Worm (Caenorhabditis elegans): ENCODE data around the gene F20B6.6.

F20B6.6 gene

ce11 chrX:4209131-4209530, 7.1 kb upstream of the F20B6.6 start:
- TF ChIP-seq fkh-10 (GFP tag; optimal IDR thresholded peaks at IDR 0.05) (peak; percentile 97), nhr-28 (tag; optimal IDR thresholded peaks at IDR 0.05) (peak; percentile 87), nhr-43 (tag; optimal IDR thresholded peaks at IDR 0.05; ENCODE audit: poor library complexity, severe bottlenecking) (peak; percentile 99), nhr-23 (tag; optimal IDR thresholded peaks at IDR 0.05) (peak; percentile 99), elt-2 (tag; optimal IDR thresholded peaks at IDR 0.05) (peak; percentile 86), nhr-76 (tag; optimal IDR thresholded peaks at IDR 0.05) (peak; percentile 93), ceh-82 (tag; optimal IDR thresholded peaks at IDR 0.05) (peak; percentile 99), nhr-67 (tag; optimal IDR thresholded peaks at IDR 0.05) (peak; percentile 58), fkh-2 (tag; optimal IDR thresholded peaks at IDR 0.05) (peak; percentile 88), mml-1 (tag; optimal IDR thresholded peaks at IDR 0.05) (no peak), pha-4 (tag; optimal IDR thresholded peaks at IDR 0.05) (peak; percentile 98), unc-62 (GFP tag; optimal IDR thresholded peaks at IDR 0.05) (peak; percentile 97), elt-1 (tag; optimal IDR thresholded peaks at IDR 0.05) (peak; percentile 88), eor-1 (tag; optimal IDR thresholded peaks at IDR 0.05) (peak in 1 of 2 experiments; percentile 76), skn-1 (tag; optimal IDR thresholded peaks at IDR 0.05) (peak; percentile 93), aly-2 (tag; optimal IDR thresholded peaks at IDR 0.05) (peak; percentile 97), jun-1 (tag; optimal IDR thresholded peaks at IDR 0.05) (peak; percentile 100), ceh-9 (tag; optimal IDR thresholded peaks at IDR 0.05) (peak; percentile 95), ceh-16 (tag; optimal IDR thresholded peaks at IDR 0.05) (peak; percentile 68), elt-3 (tag; optimal IDR thresholded peaks at IDR 0.05) (peak; percentile 59 to 98 (median 94)), ceh-28 (tag; optimal IDR thresholded peaks at IDR 0.05) (peak; percentile 100), nfya-1 (tag; optimal IDR thresholded peaks at IDR 0.05; ENCODE audit: insufficient read depth) (peak; percentile 98), nhr-12 (tag; optimal IDR thresholded peaks at IDR 0.05) (peak; percentile 34), mdl-1 (tag; optimal IDR thresholded peaks at IDR 0.05) (peak; percentile 73), egl-27 (tag; optimal IDR thresholded peaks at IDR 0.05) (peak; percentile 97), lsy-12 (tag; optimal IDR thresholded peaks at IDR 0.05) (peak; percentile 97), unc-39 (tag; optimal IDR thresholded peaks at IDR 0.05) (no peak), R02D3.7 (tag; optimal IDR thresholded peaks at IDR 0.05) (peak; percentile 95), zag-1 (tag; optimal IDR thresholded peaks at IDR 0.05) (peak; percentile 95), nhr-11 (tag; optimal IDR thresholded peaks at IDR 0.05) (peak; percentile 97), ztf-4 (tag; optimal IDR thresholded peaks at IDR 0.05) (peak; percentile 94), lin-15B (tag; optimal IDR thresholded peaks at IDR 0.05) (peak; percentile 44), pqm-1 (tag; optimal IDR thresholded peaks at IDR 0.05) (peak; percentile 82), nhr-237 (tag; optimal IDR thresholded peaks at IDR 0.05) (peak; percentile 93), tbx-2 (tag; optimal IDR thresholded peaks at IDR 0.05) (peak; percentile 99), ZK546.5 (tag; optimal IDR thresholded peaks at IDR 0.05) (peak; percentile 62), snpc-4 (tag; optimal IDR thresholded peaks at IDR 0.05) (peak; percentile 96), ztf-11 (tag; optimal IDR thresholded peaks at IDR 0.05) (peak; percentile 70), egl-5 (tag; optimal IDR thresholded peaks at IDR 0.05) (peak; percentile 99), fos-1 (tag; optimal IDR thresholded peaks at IDR 0.05) (peak; percentile 94), hmg-11 (tag; optimal IDR thresholded peaks at IDR 0.05) (peak; percentile 91), nhr-77 (tag; optimal IDR thresholded peaks at IDR 0.05) (peak; percentile 100), lin-39 (tag; optimal IDR thresholded peaks at IDR 0.05) (peak; percentile 99), nhr-25 (tag; optimal IDR thresholded peaks at IDR 0.05) (peak; percentile 98), ama-1 (optimal IDR thresholded peaks at IDR 0.05) (peak; percentile 68), sea-2 (GFP tag; optimal IDR thresholded peaks at IDR 0.05) (no peak), daf-12 (tag; optimal IDR thresholded peaks at IDR 0.05) (peak; percentile 93)
